Worm (Caenorhabditis elegans): ENCODE results near the gene F44E2.7.

DNA sequence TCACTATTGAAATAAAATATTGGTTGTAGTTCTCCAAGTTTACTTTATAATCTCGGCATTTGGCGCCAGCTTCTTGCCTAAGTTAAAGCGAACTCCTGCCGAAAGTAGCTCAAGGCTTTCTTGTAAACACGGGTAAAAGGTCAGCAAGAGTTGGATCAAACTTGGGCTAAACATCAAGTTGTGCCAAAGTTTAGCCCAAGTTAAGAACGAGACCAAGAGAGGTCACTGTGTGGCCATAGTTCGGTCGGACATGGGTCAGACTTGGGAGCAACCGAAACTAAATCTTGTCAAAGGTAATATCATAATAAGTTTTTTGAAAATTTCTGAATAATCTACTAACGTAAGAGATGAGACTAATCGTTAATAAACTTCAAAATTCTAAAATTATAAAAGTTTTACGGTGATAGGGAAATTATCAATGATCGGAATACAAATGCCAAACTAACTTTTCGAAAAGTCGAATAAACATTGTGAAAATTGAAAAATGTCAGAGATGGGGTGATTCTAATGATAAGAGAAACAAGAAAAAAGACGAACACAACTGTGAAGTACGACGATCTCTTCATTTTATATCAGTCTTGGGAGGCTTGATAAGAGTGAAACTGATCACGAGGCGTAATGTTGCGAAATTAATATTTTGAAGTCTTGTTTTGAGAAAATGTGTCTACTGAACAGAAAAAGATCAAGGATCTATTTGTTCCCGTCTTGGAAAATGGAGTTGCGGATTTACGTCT, 19.8 kb upstream of the F44E2.7 start:
- no peak for TF ChIP-seq rnt-1 (tag; optimal IDR thresholded peaks at IDR 0.05)
- no peak for TF ChIP-seq pros-1 (tag; optimal IDR thresholded peaks at IDR 0.05)
